Fruit fly (Drosophila melanogaster): Measurements from ENCODE around the gene Nhe1.
A peak's percentile ranks its signal among the peaks of the same experiment; 100 is the strongest.

Nhe1 gene

dm6 chr2L:153142-153541 is 46.6 kb upstream of the Nhe1 start, which contains the start of gene CG42399 (continued):
- TF ChIP-seq CG11085 (GFP tag; IDR thresholded peaks at IDR 0.05), result no peak
- TF ChIP-seq cato (GFP tag; optimal IDR thresholded peaks at IDR 0.05; ENCODE audit: borderline replicate concordance), result no peak
- TF ChIP-seq CG15514 (GFP tag; optimal IDR thresholded peaks at IDR 0.05), result peak; percentile 58

dm6 chr2L:146503-146902 is 40.0 kb upstream of the Nhe1 start:
- TF ChIP-seq CG13894 (tag; optimal IDR thresholded peaks at IDR 0.05) (peak; percentile 91), Deaf1 (tag; optimal IDR thresholded peaks at IDR 0.05) (peak; percentile 74), scrt (GFP tag; optimal IDR thresholded peaks at IDR 0.05) (peak; percentile 41), tup (GFP tag; optimal IDR thresholded peaks at IDR 0.05) (no peak), MESR4 (GFP tag; optimal IDR thresholded peaks at IDR 0.05) (no peak), CG11504 (tag; optimal IDR thresholded peaks at IDR 0.05) (no peak), so (GFP tag; IDR thresholded peaks at IDR 0.05) (no peak), CG15601 (tag; optimal IDR thresholded peaks at IDR 0.05) (no peak), CG3281 (GFP tag; optimal IDR thresholded peaks at IDR 0.05) (no peak)

- TF ChIP-seq Fer3 (tag; optimal IDR thresholded peaks at IDR 0.05) (peak; percentile 7), Fer1 (GFP tag; optimal IDR thresholded peaks at IDR 0.05) (peak; percentile 40), CG32532 (GFP tag; IDR thresholded peaks at IDR 0.05) (no peak), p53 (GFP tag; optimal IDR thresholded peaks at IDR 0.05) (no peak), Abd-B (GFP tag; optimal IDR thresholded peaks at IDR 0.05) (no peak), BEAF-32 (GFP tag; optimal IDR thresholded peaks at IDR 0.05) (peak; percentile 82), Scr (GFP tag; IDR thresholded peaks at IDR 0.05; ENCODE audit: partially characterized antibody) (peak; percentile 82), vnd (GFP tag; IDR thresholded peaks at IDR 0.05; ENCODE audit: partially characterized antibody) (peak; percentile 58; the same call in 1 of the 3 replicates), exex (tag; optimal IDR thresholded peaks at IDR 0.05) (peak; percentile 11), CG30403 (GFP tag; optimal IDR thresholded peaks at IDR 0.05) (peak; percentile 7), hbn (GFP tag; IDR thresholded peaks at IDR 0.05; ENCODE audit: partially characterized antibody) (peak; percentile 92), CG3407 (GFP tag; optimal IDR thresholded peaks at IDR 0.05) (no peak), psq (GFP tag; optimal IDR thresholded peaks at IDR 0.05) (no peak), bbx (GFP tag; IDR thresholded peaks at IDR 0.05; ENCODE audit: partially characterized antibody) (peak; percentile 88), ranshi (GFP tag; IDR thresholded peaks at IDR 0.05) (no peak), CG12391 (tag; optimal IDR thresholded peaks at IDR 0.05) (peak; percentile 25), Gug (GFP tag; IDR thresholded peaks at IDR 0.05) (no peak; the same call in 3 of the 4 replicates), wek (GFP tag; optimal IDR thresholded peaks at IDR 0.05) (peak; percentile 3), CG14710 (tag; optimal IDR thresholded peaks at IDR 0.05) (peak; percentile 23), bsh (GFP tag; optimal IDR thresholded peaks at IDR 0.05) (no peak), CG17359 (tag; optimal IDR thresholded peaks at IDR 0.05) (no peak), CG9876 (GFP tag; optimal IDR thresholded peaks at IDR 0.05) (no peak), salm (tag; optimal IDR thresholded peaks at IDR 0.05) (no peak), pzg (GFP tag; optimal IDR thresholded peaks at IDR 0.05) (peak; percentile 84), PHDP (tag; optimal IDR thresholded peaks at IDR 0.05) (peak; percentile 24), CG11398 (GFP tag; optimal IDR thresholded peaks at IDR 0.05) (no peak), CG34376 (GFP tag; optimal IDR thresholded peaks at IDR 0.05) (peak; percentile 4), Mad (GFP tag; optimal IDR thresholded peaks at IDR 0.05) (no peak), hb (GFP tag; IDR thresholded peaks at IDR 0.05; ENCODE audit: partially characterized antibody) (0 out of 3 replicates have a peak, but pooled peaks have one; percentile 64), Side (GFP tag; optimal IDR thresholded peaks at IDR 0.05) (peak; percentile 38), CG17829 (tag; optimal IDR thresholded peaks at IDR 0.05) (peak; percentile 47), zen2 (GFP tag; IDR thresholded peaks at IDR 0.05; ENCODE audit: partially characterized antibody) (peak; percentile 78), CG14860 (GFP tag; IDR thresholded peaks at IDR 0.05; ENCODE audit: partially characterized antibody) (peak; percentile 34; the same call in 1 of the 3 replicates), CG13624 (GFP tag; optimal IDR thresholded peaks at IDR 0.05) (peak; percentile 26)
These were observed 36.6 kb upstream of the Nhe1 start, which contains the start of the genes CG31974 and CG11454 for dm6 chr2L:143088-143487. Gene CG31974, minus strand, starts transcription at chr2L:143091. Gene CG11454, plus strand, starts transcription at chr2L:143323.

Measured in whole organism, embryonic.